Fruit fly (Drosophila melanogaster) whole organism, prepupa: ENCODE data around the gene wkd.

Experiments used
- CG10631 ChIP-seq: fragments of 200-800 bp; sonication (Bioruptor generic); optimal IDR thresholded peaks from 2 replicates; lab custom pipeline; 2016; ENCODE audit warnings: missing biosample characterization, missing genetic modification characterization
- CG10669 ChIP-seq: fragments of 200-800 bp; sonication (Bioruptor generic); optimal IDR thresholded peaks from 3 replicates; lab custom pipeline; 2018; ENCODE audit warnings: missing biosample characterization, mild to moderate bottlenecking, missing genetic modification characterization, moderate library complexity
- CG11294 ChIP-seq: fragments of 200-800 bp; sonication (Bioruptor generic); IDR thresholded peaks from 2 replicates; pipeline ENCODE4 v1.3.6; 2022; ENCODE audit warnings: missing biosample characterization, missing genetic modification characterization
- CG11762 ChIP-seq: fragments of 200-800 bp; sonication (Bioruptor generic); optimal IDR thresholded peaks from 3 replicates; lab custom pipeline; 2016; ENCODE audit warnings: missing biosample characterization, missing genetic modification characterization; ENCODE audit not compliant: insufficient read depth
- CG11902 ChIP-seq: fragments of 200-800 bp; sonication (Bioruptor generic); optimal IDR thresholded peaks from 3 replicates; lab custom pipeline; 2016; ENCODE audit warnings: missing biosample characterization, missing genetic modification characterization
- CG15336 ChIP-seq: fragments of 200-800 bp; sonication (Bioruptor generic); IDR thresholded peaks from 2 replicates; pipeline ENCODE4 v1.3.6; 2022; ENCODE audit warnings: missing biosample characterization, missing genetic modification characterization
- CG1621 ChIP-seq: fragments of 200-800 bp; sonication (Bioruptor generic); optimal IDR thresholded peaks from 3 replicates; lab custom pipeline; 2018; ENCODE audit warnings: missing biosample characterization, mild to moderate bottlenecking, missing genetic modification characterization
- CG16779 ChIP-seq: fragments of 200-800 bp; sonication (Bioruptor generic); optimal IDR thresholded peaks from 3 replicates; lab custom pipeline; 2017; ENCODE audit warnings: missing biosample characterization, mild to moderate bottlenecking, missing genetic modification characterization
- CG31627 ChIP-seq: fragments of 200-800 bp; sonication (Bioruptor generic); optimal IDR thresholded peaks from 3 replicates; lab custom pipeline; 2016; ENCODE audit warnings: missing biosample characterization, missing genetic modification characterization
- CG32006 ChIP-seq: fragments of 200-800 bp; sonication (Bioruptor generic); optimal IDR thresholded peaks from 3 replicates; lab custom pipeline; 2017; ENCODE audit warnings: missing biosample characterization, mild to moderate bottlenecking, missing genetic modification characterization
- CG34406 ChIP-seq: fragments of 200-800 bp; sonication (Bioruptor generic); optimal IDR thresholded peaks from 3 replicates; lab custom pipeline; 2016; ENCODE audit warnings: missing biosample characterization, missing genetic modification characterization
- CG3919 ChIP-seq: fragments of 200-800 bp; sonication (Bioruptor generic); optimal IDR thresholded peaks from 3 replicates; lab custom pipeline; 2016; ENCODE audit warnings: missing biosample characterization, missing genetic modification characterization
- CG4318 ChIP-seq: fragments of 200-800 bp; sonication (Bioruptor generic); optimal IDR thresholded peaks from 3 replicates; lab custom pipeline; 2017; ENCODE audit warnings: missing biosample characterization, mild to moderate bottlenecking, missing genetic modification characterization
- CG6163 ChIP-seq: fragments of 200-800 bp; sonication (Bioruptor generic); IDR thresholded peaks from 3 replicates; pipeline ENCODE4 v1.3.6; 2022; ENCODE audit warnings: missing biosample characterization, missing genetic modification characterization
- CG6276 ChIP-seq: fragments of 200-800 bp; sonication (Bioruptor generic); optimal IDR thresholded peaks from 2 replicates; lab custom pipeline; 2017; ENCODE audit warnings: missing biosample characterization, mild to moderate bottlenecking, missing genetic modification characterization
- CG6792 ChIP-seq: fragments of 200-800 bp; sonication (Bioruptor generic); optimal IDR thresholded peaks from 3 replicates; lab custom pipeline; 2016; ENCODE audit warnings: missing biosample characterization, missing genetic modification characterization
- CG6808 ChIP-seq: fragments of 200-800 bp; sonication (Bioruptor generic); optimal IDR thresholded peaks from 3 replicates; lab custom pipeline; 2017; ENCODE audit warnings: missing biosample characterization, missing genetic modification characterization, mild to moderate bottlenecking, moderate library complexity, missing genetic modification reagents
- CG6854 ChIP-seq: fragments of 200-800 bp; sonication (Bioruptor generic); optimal IDR thresholded peaks from 2 replicates; lab custom pipeline; 2017; ENCODE audit warnings: missing biosample characterization, mild to moderate bottlenecking, missing genetic modification characterization
- CG7368 ChIP-seq: fragments of 200-800 bp; sonication (Bioruptor generic); optimal IDR thresholded peaks from 3 replicates; lab custom pipeline; 2016; ENCODE audit warnings: missing biosample characterization, missing genetic modification characterization
- CG8119 ChIP-seq: fragments of 200-800 bp; sonication (Bioruptor generic); IDR thresholded peaks from 3 replicates; pipeline ENCODE4 v1.3.6; 2022; ENCODE audit warnings: missing biosample characterization, missing genetic modification characterization
- CG8319 ChIP-seq: fragments of 200-800 bp; sonication (Bioruptor generic); optimal IDR thresholded peaks from 3 replicates; lab custom pipeline; 2016; ENCODE audit warnings: missing biosample characterization, missing genetic modification characterization
- CG8632 ChIP-seq: fragments of 200-800 bp; sonication (Bioruptor generic); optimal IDR thresholded peaks from 3 replicates; lab custom pipeline; 2016; ENCODE audit warnings: missing biosample characterization, missing genetic modification characterization
- CG9139 ChIP-seq: fragments of 200-800 bp; sonication (Bioruptor generic); optimal IDR thresholded peaks from 3 replicates; lab custom pipeline; 2017; ENCODE audit warnings: missing biosample characterization, mild to moderate bottlenecking, missing genetic modification characterization
- Eip75B ChIP-seq: fragments of 200-800 bp; sonication (Bioruptor generic); optimal IDR thresholded peaks from 3 replicates; lab custom pipeline; 2016; ENCODE audit warnings: missing biosample characterization, missing genetic modification characterization
- Eip78C ChIP-seq: fragments of 200-800 bp; sonication (Bioruptor generic); peaks from one replicate; lab custom pipeline; 2016; ENCODE audit warnings: missing biosample characterization, missing genetic modification characterization
- Eip93F ChIP-seq: fragments of 200-800 bp; sonication (Bioruptor generic); optimal IDR thresholded peaks from 2 replicates; lab custom pipeline; 2016; ENCODE audit warnings: missing biosample characterization, mild to moderate bottlenecking, missing genetic modification characterization
- Ets21C ChIP-seq: fragments of 200-800 bp; sonication (Bioruptor generic); optimal IDR thresholded peaks from 3 replicates; lab custom pipeline; 2016; ENCODE audit warnings: missing biosample characterization, missing genetic modification characterization
- Ets96B ChIP-seq: fragments of 200-800 bp; optimal IDR thresholded peaks from 2 replicates; lab custom pipeline; 2019; ENCODE audit warnings: missing biosample characterization, mild to moderate bottlenecking, missing genetic modification characterization, moderate library complexity
- Gug ChIP-seq: fragments of 200-800 bp; sonication (Bioruptor generic); IDR thresholded peaks from 2 replicates; pipeline ENCODE4 v1.3.6; 2022; ENCODE audit warnings: missing biosample characterization, missing genetic modification characterization
- Hr39 ChIP-seq: fragments of 200-800 bp; sonication (Bioruptor generic); optimal IDR thresholded peaks from 2 replicates; lab custom pipeline; 2016; ENCODE audit warnings: missing biosample characterization, missing genetic modification characterization
- Hr4 ChIP-seq: fragments of 200-800 bp; sonication (Bioruptor generic); optimal IDR thresholded peaks from 3 replicates; lab custom pipeline; 2016; ENCODE audit warnings: missing biosample characterization, missing genetic modification characterization
- Lpt ChIP-seq: fragments of 200-800 bp; sonication (Bioruptor generic); optimal IDR thresholded peaks from 3 replicates; lab custom pipeline; 2016; ENCODE audit warnings: missing biosample characterization, missing genetic modification characterization
- Met ChIP-seq: fragments of 200-800 bp; sonication (Bioruptor generic); optimal IDR thresholded peaks from 3 replicates; lab custom pipeline; 2016; ENCODE audit warnings: missing biosample characterization, missing genetic modification characterization
- OdsH ChIP-seq: fragments of 200-800 bp; sonication (Bioruptor generic); optimal IDR thresholded peaks from 3 replicates; lab custom pipeline; 2016; ENCODE audit warnings: missing biosample characterization, missing genetic modification characterization
- Sox102F ChIP-seq: fragments of 200-800 bp; sonication (Bioruptor generic); optimal IDR thresholded peaks from 2 replicates; lab custom pipeline; 2016; ENCODE audit warnings: missing biosample characterization, mild to moderate bottlenecking, missing genetic modification characterization
- Sox14 ChIP-seq: fragments of 200-800 bp; sonication (Bioruptor generic); optimal IDR thresholded peaks from 3 replicates; lab custom pipeline; 2016; ENCODE audit warnings: missing biosample characterization, missing genetic modification characterization
- Sox15 ChIP-seq: fragments of 200-800 bp; sonication (Bioruptor generic); optimal IDR thresholded peaks from 3 replicates; lab custom pipeline; 2016; ENCODE audit warnings: missing biosample characterization, missing genetic modification characterization
- achi ChIP-seq: fragments of 200-800 bp; sonication (Bioruptor generic); optimal IDR thresholded peaks from 3 replicates; lab custom pipeline; 2016; ENCODE audit warnings: missing biosample characterization, missing genetic modification characterization
- acj6 ChIP-seq: fragments of 200-800 bp; sonication (Bioruptor generic); optimal IDR thresholded peaks from 3 replicates; lab custom pipeline; 2016; ENCODE audit warnings: missing biosample characterization, missing genetic modification characterization
- cyc ChIP-seq: fragments of 200-800 bp; sonication (Bioruptor generic); optimal IDR thresholded peaks from 3 replicates; lab custom pipeline; 2016; ENCODE audit warnings: missing biosample characterization, missing genetic modification characterization
- dac ChIP-seq: fragments of 200-800 bp; sonication (Bioruptor generic); optimal IDR thresholded peaks from 2 replicates; lab custom pipeline; 2017; ENCODE audit warnings: missing biosample characterization, mild to moderate bottlenecking, missing genetic modification characterization
- dsx ChIP-seq: fragments of 200-800 bp; optimal IDR thresholded peaks from 3 replicates; lab custom pipeline; 2019; ENCODE audit warnings: missing biosample characterization, mild to moderate bottlenecking, missing genetic modification characterization, moderate library complexity; ENCODE audit not compliant: poor library complexity, severe bottlenecking
- eg ChIP-seq: fragments of 200-800 bp; sonication (Bioruptor generic); IDR thresholded peaks from 3 replicates; pipeline ENCODE4 v1.3.6; 2022; ENCODE audit warnings: missing biosample characterization, missing genetic modification characterization
- esn ChIP-seq: fragments of 200-800 bp; sonication (Bioruptor generic); optimal IDR thresholded peaks from 2 replicates; lab custom pipeline; 2016; ENCODE audit warnings: missing biosample characterization, mild to moderate bottlenecking, missing genetic modification characterization, moderate library complexity
- fkh ChIP-seq: fragments of 200-800 bp; sonication (Bioruptor generic); optimal IDR thresholded peaks from 3 replicates; lab custom pipeline; 2017; ENCODE audit warnings: missing biosample characterization, mild to moderate bottlenecking, missing genetic modification characterization, moderate library complexity
- lz ChIP-seq: fragments of 200-800 bp; sonication (Bioruptor generic); optimal IDR thresholded peaks from 3 replicates; lab custom pipeline; 2016; ENCODE audit warnings: missing biosample characterization, missing genetic modification characterization
- net ChIP-seq: fragments of 200-800 bp; sonication (Bioruptor generic); optimal IDR thresholded peaks from 3 replicates; lab custom pipeline; 2016; ENCODE audit warnings: missing biosample characterization, missing genetic modification characterization
- pdm3 ChIP-seq: fragments of 200-800 bp; sonication (Bioruptor generic); optimal IDR thresholded peaks from 3 replicates; lab custom pipeline; 2016; ENCODE audit warnings: missing biosample characterization, missing genetic modification characterization
- salr ChIP-seq, 2 experiments: fragments of 200-800 bp; sonication (Bioruptor generic); optimal IDR thresholded peaks; 3 replicates each; lab custom pipeline; 2016 to 2018; ENCODE audit warnings: missing biosample characterization in 2 of 2, missing genetic modification characterization in 2 of 2, mild to moderate bottlenecking in 1 of 2
- spab ChIP-seq: fragments of 200-800 bp; sonication (Bioruptor generic); optimal IDR thresholded peaks from 2 replicates; lab custom pipeline; 2017; ENCODE audit warnings: missing biosample characterization, mild to moderate bottlenecking, missing genetic modification characterization, missing genetic modification reagents
- ss ChIP-seq, 2 experiments: fragments of 200-800 bp; sonication (Bioruptor generic); optimal IDR thresholded peaks; 2 replicates in 1 of 2; 3 replicates in 1 of 2; lab custom pipeline; 2017 to 2018; ENCODE audit warnings: mild to moderate bottlenecking in 2 of 2, missing biosample characterization in 2 of 2, missing genetic modification characterization in 2 of 2, moderate library complexity in 1 of 2
- svp ChIP-seq: fragments of 200-800 bp; sonication (Bioruptor generic); peaks from one replicate; lab custom pipeline; 2016; ENCODE audit warnings: missing biosample characterization, missing genetic modification characterization
- vri ChIP-seq: fragments of 200-800 bp; sonication (Bioruptor generic); optimal IDR thresholded peaks from 3 replicates; lab custom pipeline; 2016; ENCODE audit warnings: missing biosample characterization, mild to moderate bottlenecking, missing genetic modification characterization

The wkd gene

dm6 chr3R:11582253-11582589 lies 845 bp downstream of the wkd start:
- no peak for TF ChIP-seq CG6854 (GFP tag; lab: Kevin White, UChicago)
- TF ChIP-seq acj6 (GFP tag; lab: Kevin White, UChicago), result no peak
- peak; percentile 88 for TF ChIP-seq Gug
- TF ChIP-seq CG3919 (GFP tag; lab: Kevin White, UChicago), result peak; percentile 90
- TF ChIP-seq net (GFP tag; lab: Kevin White, UChicago), result peak; percentile 90
- TF ChIP-seq cyc, result peak; percentile 36
- TF ChIP-seq CG10631, result peak; percentile 87
- TF ChIP-seq CG9139 (GFP tag; lab: Kevin White, UChicago), result peak; percentile 50
- TF ChIP-seq CG31627 (GFP tag; lab: Kevin White, UChicago), result peak; percentile 19
- TF ChIP-seq lz (GFP tag; lab: Kevin White, UChicago), result no peak
- no peak for TF ChIP-seq esn (GFP tag; lab: Kevin White, UChicago)
- peak; percentile 96 for TF ChIP-seq CG15336 (GFP tag; lab: Robert Waterston, UW)
- TF ChIP-seq CG8632 (GFP tag; lab: Kevin White, UChicago), result no peak
- TF ChIP-seq CG11902 (GFP tag; lab: Kevin White, UChicago), result peak; percentile 1
- TF ChIP-seq svp (GFP tag; lab: Kevin White, UChicago), result no peak
- TF ChIP-seq CG16779 (tag; lab: Kevin White, UChicago), result no peak
- no peak for TF ChIP-seq fkh (GFP tag; lab: Kevin White, UChicago)
- TF ChIP-seq CG6808 (GFP tag; lab: Kevin White, UChicago), result peak; percentile 77
- TF ChIP-seq Hr4 (GFP tag; lab: Kevin White, UChicago), result no peak
- TF ChIP-seq dsx (GFP tag; lab: Kevin White, UChicago), result peak; percentile 79
- no peak for TF ChIP-seq vri (GFP tag; lab: Kevin White, UChicago)
- TF ChIP-seq CG7368 (GFP tag; lab: Kevin White, UChicago), result peak; percentile 81
- TF ChIP-seq CG6276 (GFP tag; lab: Kevin White, UChicago), result no peak
- peak; percentile 88 for TF ChIP-seq CG10669
- TF ChIP-seq ss (GFP tag; optimal IDR thresholded peaks at IDR 0.05; lab: Kevin White, UChicago), result peak in 1 of 2 experiments; percentile 73
- no peak for TF ChIP-seq Ets21C (GFP tag; lab: Kevin White, UChicago)
- no peak for TF ChIP-seq CG34406 (GFP tag; lab: Kevin White, UChicago)
- no peak for TF ChIP-seq Eip93F (GFP tag; lab: Kevin White, UChicago)
- TF ChIP-seq Lpt, result peak; percentile 89
- peak; percentile 88 for TF ChIP-seq Eip75B (GFP tag; lab: Kevin White, UChicago)
- peak; percentile 96 for TF ChIP-seq eg
- peak; percentile 93 for TF ChIP-seq CG6163 (GFP tag; lab: Robert Waterston, UW)
- TF ChIP-seq CG6792 (GFP tag; lab: Kevin White, UChicago), result peak; percentile 71
- TF ChIP-seq Met (GFP tag; lab: Kevin White, UChicago), result no peak
- peak; percentile 79 for TF ChIP-seq dac (GFP tag; lab: Kevin White, UChicago)
- TF ChIP-seq Sox14 (GFP tag; lab: Kevin White, UChicago), result peak; percentile 83
- TF ChIP-seq CG11762 (GFP tag; lab: Kevin White, UChicago), result peak; percentile 72
- TF ChIP-seq Hr39 (GFP tag; lab: Kevin White, UChicago), result no peak
- TF ChIP-seq CG1621, result peak; percentile 86
- TF ChIP-seq Eip78C (GFP tag; lab: Kevin White, UChicago), result no peak
- no peak for TF ChIP-seq pdm3
- no peak for TF ChIP-seq CG4318 (GFP tag; lab: Kevin White, UChicago)
- TF ChIP-seq spab (GFP tag; lab: Kevin White, UChicago), result peak; percentile 79
- peak; percentile 88 for TF ChIP-seq CG11294 (GFP tag; lab: Robert Waterston, UW)
- no peak for TF ChIP-seq OdsH
- peak; percentile 77 to 86 for TF ChIP-seq salr (GFP tag; optimal IDR thresholded peaks at IDR 0.05; lab: Kevin White, UChicago)
- TF ChIP-seq CG32006 (GFP tag; lab: Kevin White, UChicago), result peak; percentile 92
- no peak for TF ChIP-seq achi
- TF ChIP-seq Ets96B (tag; lab: Kevin White, UChicago), result peak; percentile 85
- TF ChIP-seq CG8319, result peak; percentile 64
- peak; percentile 92 for TF ChIP-seq CG8119 (GFP tag; lab: Robert Waterston, UW)
- TF ChIP-seq Sox102F (GFP tag; lab: Kevin White, UChicago), result no peak
- TF ChIP-seq Sox15, result peak; percentile 19
